Fruit fly (Drosophila melanogaster) whole organism, embryonic: ENCODE measurements around the gene CG13126.

ENCODE experiments used
- Aef1 ChIP-seq: fragments of 200-800 bp; sonication (Bioruptor generic); IDR thresholded peaks from 3 replicates; pipeline ENCODE4 v1.3.6; 2022; ENCODE audit warnings: missing biosample characterization, missing genetic modification characterization
- Bteb2 ChIP-seq: fragments of 200-800 bp; sonication (Bioruptor generic); optimal IDR thresholded peaks from 2 replicates; lab custom pipeline; 2016; ENCODE audit warnings: missing biosample characterization, missing genetic modification characterization
- CG10267 ChIP-seq: fragments of 200-800 bp; sonication (Bioruptor generic); optimal IDR thresholded peaks from 2 replicates; lab custom pipeline; 2018; ENCODE audit warnings: missing biosample characterization, mild to moderate bottlenecking, missing genetic modification characterization, moderate library complexity
- CG10959 ChIP-seq: fragments of 200-800 bp; sonication (Bioruptor generic); IDR thresholded peaks from 2 replicates; pipeline ENCODE4 v1.3.6; 2022; ENCODE audit warnings: missing biosample characterization, missing genetic modification characterization
- CG10979 ChIP-seq: fragments of 200-800 bp; sonication (Bioruptor generic); optimal IDR thresholded peaks from 2 replicates; lab custom pipeline; 2018; ENCODE audit warnings: missing biosample characterization, mild to moderate bottlenecking, missing genetic modification characterization, moderate library complexity
- CG15479 ChIP-seq: fragments of 200-800 bp; sonication (Bioruptor generic); optimal IDR thresholded peaks from 3 replicates; lab custom pipeline; 2019; ENCODE audit warnings: missing biosample characterization, mild to moderate bottlenecking, missing genetic modification characterization, moderate library complexity
- CG16815 ChIP-seq: fragments of 200-800 bp; sonication (Bioruptor generic); optimal IDR thresholded peaks from 3 replicates; lab custom pipeline; 2017; ENCODE audit warnings: missing biosample characterization, mild to moderate bottlenecking, missing genetic modification characterization
- CG18619 ChIP-seq: fragments of 200-800 bp; sonication (Bioruptor generic); optimal IDR thresholded peaks from 3 replicates; lab custom pipeline; 2017; ENCODE audit warnings: missing biosample characterization, mild to moderate bottlenecking, missing genetic modification characterization
- CG4328 ChIP-seq: fragments of 200-800 bp; sonication (Bioruptor generic); optimal IDR thresholded peaks from 3 replicates; lab custom pipeline; 2017; ENCODE audit warnings: missing biosample characterization, missing genetic modification reagents, missing genetic modification characterization
- CG4707 ChIP-seq: fragments of 200-800 bp; sonication (Bioruptor generic); optimal IDR thresholded peaks from 2 replicates; lab custom pipeline; 2018; ENCODE audit warnings: missing biosample characterization, mild to moderate bottlenecking, missing genetic modification characterization, moderate library complexity
- CG7556 ChIP-seq: fragments of 200-800 bp; sonication (Bioruptor generic); optimal IDR thresholded peaks from 2 replicates; lab custom pipeline; 2017; ENCODE audit warnings: missing biosample characterization, mild to moderate bottlenecking, missing genetic modification characterization
- CG8765 ChIP-seq: fragments of 200-800 bp; sonication (Bioruptor generic); IDR thresholded peaks from 2 replicates; pipeline ENCODE4 v1.3.6; 2022; ENCODE audit warnings: missing biosample characterization, missing genetic modification characterization
- CG9727 ChIP-seq: fragments of 200-800 bp; sonication (Bioruptor generic); optimal IDR thresholded peaks from 3 replicates; lab custom pipeline; 2017; ENCODE audit warnings: missing biosample characterization, mild to moderate bottlenecking, missing genetic modification characterization
- CoRest ChIP-seq: fragments of 200-800 bp; sonication (Bioruptor generic); optimal IDR thresholded peaks from 3 replicates; lab custom pipeline; 2018; ENCODE audit warnings: missing biosample characterization, mild to moderate bottlenecking, missing genetic modification characterization, moderate library complexity
- Dip2 ChIP-seq: fragments of 200-800 bp; sonication (Bioruptor generic); IDR thresholded peaks from 2 replicates; pipeline ENCODE4 v1.3.6; 2022; ENCODE audit warnings: missing biosample characterization, missing genetic modification characterization
- Dll ChIP-seq: fragments of 200-800 bp; sonication (Bioruptor generic); IDR thresholded peaks from 4 replicates; pipeline ENCODE4 v1.3.6; 2022; ENCODE audit warnings: missing biosample characterization, missing genetic modification characterization; ENCODE audit not compliant: partially characterized antibody
- HmgZ ChIP-seq: fragments of 200-800 bp; sonication (Bioruptor generic); optimal IDR thresholded peaks from 2 replicates; lab custom pipeline; 2018; ENCODE audit warnings: missing biosample characterization, mild to moderate bottlenecking, missing genetic modification characterization
- Kr ChIP-seq: fragments of 200-800 bp; sonication (Bioruptor generic); optimal IDR thresholded peaks from 2 replicates; lab custom pipeline; 2017; ENCODE audit warnings: missing biosample characterization, mild to moderate bottlenecking, missing genetic modification characterization
- Xrp1 ChIP-seq: fragments of 200-800 bp; sonication (Bioruptor generic); IDR thresholded peaks from 2 replicates; pipeline ENCODE4 v1.3.6; 2022; ENCODE audit warnings: missing biosample characterization, missing genetic modification characterization
- ara ChIP-seq: fragments of 200-800 bp; sonication (Bioruptor generic); IDR thresholded peaks from 2 replicates; pipeline ENCODE4 v1.3.6; 2022; ENCODE audit warnings: missing biosample characterization, missing genetic modification characterization
- chif ChIP-seq, 2 experiments: fragments of 200-800 bp; sonication (Bioruptor generic); optimal IDR thresholded peaks; 3 replicates each; lab custom pipeline; 2016; ENCODE audit warnings: missing biosample characterization in 2 of 2, missing genetic modification characterization in 2 of 2
- dan ChIP-seq: fragments of 200-800 bp; sonication (Bioruptor generic); IDR thresholded peaks from 2 replicates; pipeline ENCODE4 v1.3.6; 2022; ENCODE audit warnings: missing biosample characterization, missing genetic modification characterization
- ewg ChIP-seq: fragments of 200-800 bp; sonication (Bioruptor generic); optimal IDR thresholded peaks from 3 replicates; lab custom pipeline; 2017; ENCODE audit warnings: mild to moderate bottlenecking, missing biosample characterization, missing genetic modification reagents, missing genetic modification characterization
- fu2 ChIP-seq: fragments of 200-800 bp; sonication (Bioruptor generic); optimal IDR thresholded peaks from 2 replicates; lab custom pipeline; 2016; ENCODE audit warnings: missing biosample characterization, missing genetic modification characterization
- gro ChIP-seq: fragments of 200-800 bp; sonication (Bioruptor generic); optimal IDR thresholded peaks from 2 replicates; lab custom pipeline; 2016; ENCODE audit warnings: missing biosample characterization, missing genetic modification characterization
- gsb-n ChIP-seq: fragments of 200-800 bp; sonication (Bioruptor generic); optimal IDR thresholded peaks from 3 replicates; lab custom pipeline; 2018; ENCODE audit warnings: missing biosample characterization, mild to moderate bottlenecking, missing genetic modification characterization
- hkb ChIP-seq, 2 experiments: fragments of 200-800 bp in 1 of 2; fragments of >200 bp in 1 of 2; sonication (Bioruptor generic) in 1 of 2; IDR thresholded peaks in 1 of 2; optimal IDR thresholded peaks in 1 of 2; 2 replicates each; pipeline versions ENCODE4 v1.3.6 to Lab custom; 2017 to 2022; ENCODE audit warnings: missing biosample characterization in 1 of 2, missing genetic modification characterization in 1 of 2
- mam ChIP-seq: fragments of 200-800 bp; sonication (Bioruptor generic); optimal IDR thresholded peaks from 3 replicates; lab custom pipeline; 2016; ENCODE audit warnings: missing biosample characterization, missing genetic modification characterization
- nerfin-1 ChIP-seq: fragments of 200-800 bp; sonication (Bioruptor generic); optimal IDR thresholded peaks from 3 replicates; lab custom pipeline; 2019; ENCODE audit warnings: missing biosample characterization, mild to moderate bottlenecking, missing genetic modification characterization, moderate library complexity
- org-1 ChIP-seq: fragments of 200-800 bp; sonication (Bioruptor generic); optimal IDR thresholded peaks from 2 replicates; lab custom pipeline; 2017; ENCODE audit warnings: missing biosample characterization, missing genetic modification characterization
- phol ChIP-seq: fragments of 200-800 bp; sonication (Bioruptor generic); optimal IDR thresholded peaks from 3 replicates; lab custom pipeline; 2018; ENCODE audit warnings: missing biosample characterization, mild to moderate bottlenecking, missing genetic modification characterization, moderate library complexity
- prd ChIP-seq, 3 experiments: fragments of >200 bp in 2 of 3; fragments of 200-800 bp in 1 of 3; sonication (Bioruptor generic) in 1 of 3; optimal IDR thresholded peaks in 2 of 3; IDR thresholded peaks in 1 of 3; 2 replicates in 2 of 3; 3 replicates in 1 of 3; pipeline versions ENCODE4 v1.3.6 to Lab custom; 2017 to 2022; ENCODE audit warnings: missing biosample characterization in 1 of 3, missing genetic modification characterization in 1 of 3
- pzg ChIP-seq: fragments of 200-800 bp; sonication (Bioruptor generic); optimal IDR thresholded peaks from 3 replicates; lab custom pipeline; 2018; ENCODE audit warnings: missing biosample characterization, mild to moderate bottlenecking, missing genetic modification characterization, moderate library complexity
- ranshi ChIP-seq: fragments of 200-800 bp; sonication (Bioruptor generic); IDR thresholded peaks from 2 replicates; pipeline ENCODE4 v1.3.6; 2022; ENCODE audit warnings: missing biosample characterization, missing genetic modification characterization
- repo ChIP-seq: fragments of 200-800 bp; sonication (Bioruptor generic); optimal IDR thresholded peaks from 2 replicates; lab custom pipeline; 2016; ENCODE audit warnings: missing biosample characterization, missing genetic modification characterization
- row ChIP-seq: fragments of 200-800 bp; sonication (Bioruptor generic); IDR thresholded peaks from 3 replicates; pipeline ENCODE4 v1.3.6; 2022; ENCODE audit warnings: missing biosample characterization, missing genetic modification characterization
- sens ChIP-seq: fragments of 200-800 bp; sonication (Bioruptor generic); peaks from one replicate; lab custom pipeline; 2016; ENCODE audit warnings: missing biosample characterization, missing genetic modification characterization
- sens-2 ChIP-seq: fragments of 200-800 bp; sonication (Bioruptor generic); IDR thresholded peaks from 2 replicates; pipeline ENCODE4 v1.3.6; 2022; ENCODE audit warnings: missing biosample characterization, missing genetic modification characterization
- stwl ChIP-seq: fragments of 200-800 bp; sonication (Bioruptor generic); optimal IDR thresholded peaks from 3 replicates; lab custom pipeline; 2018; ENCODE audit warnings: missing biosample characterization, mild to moderate bottlenecking, missing genetic modification characterization, moderate library complexity
- tup ChIP-seq: fragments of 200-800 bp; sonication (Bioruptor generic); optimal IDR thresholded peaks from 2 replicates; lab custom pipeline; 2016; ENCODE audit warnings: missing biosample characterization, mild to moderate bottlenecking, missing genetic modification characterization, moderate library complexity
- twi ChIP-seq: fragments of 200-800 bp; optimal IDR thresholded peaks from 2 replicates; lab custom pipeline; 2019; ENCODE audit warnings: missing biosample characterization, mild to moderate bottlenecking, missing genetic modification characterization, moderate library complexity
- vnd ChIP-seq: fragments of 200-800 bp; sonication (Bioruptor generic); IDR thresholded peaks from 3 replicates; pipeline ENCODE4 v1.3.6; 2022; ENCODE audit warnings: missing biosample characterization, missing genetic modification characterization; ENCODE audit not compliant: partially characterized antibody
- zen ChIP-seq: fragments of 200-800 bp; sonication (Bioruptor generic); optimal IDR thresholded peaks from 3 replicates; lab custom pipeline; 2018; ENCODE audit warnings: missing biosample characterization, mild to moderate bottlenecking, missing genetic modification characterization, moderate library complexity
- zf30C ChIP-seq: fragments of 200-800 bp; sonication (Bioruptor generic); optimal IDR thresholded peaks from 3 replicates; lab custom pipeline; 2018; ENCODE audit warnings: missing biosample characterization, mild to moderate bottlenecking, missing genetic modification characterization
- zfh1 ChIP-seq: fragments of 200-800 bp; sonication (Bioruptor generic); IDR thresholded peaks from 3 replicates; pipeline ENCODE4 v1.3.6; 2022; ENCODE audit warnings: missing biosample characterization, missing genetic modification characterization

CG13126 gene

dm6 chr2L:9989846-9990506, 36.0 kb upstream of the CG13126 start (continued):
- TF ChIP-seq zf30C (GFP tag; lab: Kevin White, UChicago) (peak; percentile 80), prd (optimal IDR thresholded peaks at IDR 0.05; lab: Kevin White, UChicago) (no peak), prd (GFP tag; IDR thresholded peaks at IDR 0.05; lab: Robert Waterston, UW) (peak; percentile 61; the same call in 1 of the 3 replicates), ara (GFP tag; lab: Robert Waterston, UW) (peak; percentile 55; the same call in 1 of the 2 replicates), CG10979 (tag; lab: Kevin White, UChicago) (peak; percentile 59), ewg (GFP tag; lab: Kevin White, UChicago) (peak; percentile 0), Bteb2 (GFP tag; lab: Kevin White, UChicago) (no peak), chif (GFP tag; optimal IDR thresholded peaks at IDR 0.05; lab: Kevin White, UChicago) (peak in 1 of 2 experiments; percentile 15), CG4328 (GFP tag; lab: Kevin White, UChicago) (no peak), CG7556 (GFP tag; lab: Kevin White, UChicago) (peak; percentile 15), mam (GFP tag; lab: Kevin White, UChicago) (no peak), CG16815 (peak; percentile 20), zen (peak; percentile 35), phol (tag; lab: Kevin White, UChicago) (peak; percentile 26), vnd (GFP tag; lab: Robert Waterston, UW) (no peak), sens-2 (GFP tag; lab: Robert Waterston, UW) (peak; percentile 16; the same call in 1 of the 2 replicates), row (GFP tag; lab: Robert Waterston, UW) (peak; percentile 44; the same call in 2 of the 3 replicates), zfh1 (peak; percentile 65; the same call in 2 of the 3 replicates), gsb-n (tag; lab: Kevin White, UChicago) (peak; percentile 45), CG9727 (GFP tag; lab: Kevin White, UChicago) (peak; percentile 76), dan (GFP tag; lab: Robert Waterston, UW) (peak; percentile 65), sens (GFP tag; lab: Kevin White, UChicago) (peak; percentile 82), pzg (GFP tag; lab: Kevin White, UChicago) (no peak), Aef1 (GFP tag; lab: Robert Waterston, UW) (no peak), CG10959 (GFP tag; lab: Robert Waterston, UW) (peak; percentile 77), stwl (tag; lab: Kevin White, UChicago) (peak; percentile 13), CG10267 (tag; lab: Kevin White, UChicago) (peak; percentile 40), hkb (optimal IDR thresholded peaks at IDR 0.05; lab: Kevin White, UChicago) (no peak), hkb (GFP tag; IDR thresholded peaks at IDR 0.05; lab: Robert Waterston, UW) (0 out of 2 replicates have a peak, but pooled peaks have one; percentile 22), fu2 (GFP tag; lab: Kevin White, UChicago) (no peak)
- TF ChIP-seq, all 482 proteins: peak for 43

dm6 chr2L:9989275-9989674, 35.3 kb upstream of the CG13126 start:
- peak; percentile 92 for TF ChIP-seq twi
- no peak for TF ChIP-seq nerfin-1
- no peak for TF ChIP-seq HmgZ (tag; lab: Kevin White, UChicago)
- TF ChIP-seq Kr (GFP tag; lab: Kevin White, UChicago) = peak; percentile 28
- TF ChIP-seq gro (GFP tag; lab: Kevin White, UChicago) = no peak

dm6 chr2L:9988201-9988990, 34.4 kb upstream of the CG13126 start:
- TF ChIP-seq gro (GFP tag; lab: Kevin White, UChicago) = no peak
- TF ChIP-seq Dll (GFP tag; lab: Robert Waterston, UW) = no peak
- no peak for TF ChIP-seq CG8765 (GFP tag; lab: Robert Waterston, UW)
- TF ChIP-seq org-1 (GFP tag; lab: Kevin White, UChicago) = no peak
- TF ChIP-seq CG15479 (GFP tag; lab: Kevin White, UChicago) = peak; percentile 99
- TF ChIP-seq CG18619 (GFP tag; lab: Kevin White, UChicago) = no peak
- TF ChIP-seq repo (GFP tag; lab: Kevin White, UChicago) = no peak
- TF ChIP-seq tup (GFP tag; lab: Kevin White, UChicago) = no peak
- TF ChIP-seq Xrp1 (GFP tag; lab: Robert Waterston, UW) = no peak
- TF ChIP-seq CoRest (tag; lab: Kevin White, UChicago) = no peak
- no peak for TF ChIP-seq ranshi (GFP tag; lab: Robert Waterston, UW)
- TF ChIP-seq CG4707 = no peak
- no peak for TF ChIP-seq Dip2 (GFP tag; lab: Robert Waterston, UW)
